Worm (Caenorhabditis elegans) whole organism, young adult: ENCODE data around the gene nifk-1.

Experiments used
- B0336.3 ChIP-seq: fragments of 200-800 bp; sonication (Bioruptor generic); IDR thresholded peaks from 2 replicates; pipeline ENCODE4 v1.3.6; 2022; ENCODE audit warnings: missing genetic modification characterization, missing compliant biosample characterization
- F37B4.10 ChIP-seq: fragments of 200-800 bp; sonication (Bioruptor generic); IDR thresholded peaks from 2 replicates; pipeline ENCODE4 v1.3.6; 2022; ENCODE audit warnings: missing genetic modification characterization, missing compliant biosample characterization
- ama-1 ChIP-seq, 3 experiments: fragments of 150-350 bp in 1 of 3; sonication (generic microtip) in 2 of 3; optimal IDR thresholded peaks; 2 replicates each; lab custom pipeline; 2014 to 2018; ENCODE audit warnings: missing biosample characterization in 2 of 3, missing genetic modification characterization in 2 of 3, missing genetic modification reagents in 2 of 3
- efl-1 ChIP-seq: fragments of 150-350 bp; optimal IDR thresholded peaks from 2 replicates; lab custom pipeline; 2014; ENCODE audit warnings: missing biosample characterization, missing genetic modification reagents, missing genetic modification characterization
- ekl-4 ChIP-seq: fragments of 200-800 bp; sonication (Bioruptor generic); IDR thresholded peaks from 2 replicates; pipeline ENCODE4 v1.3.6; 2022; ENCODE audit warnings: missing genetic modification reagents, missing genetic modification characterization, missing compliant biosample characterization
- nfyb-1 ChIP-seq: fragments of 200-800 bp; sonication (Bioruptor generic); IDR thresholded peaks from 2 replicates; pipeline ENCODE4 v1.3.6; 2022; ENCODE audit warnings: missing genetic modification reagents, missing genetic modification characterization, missing compliant biosample characterization
- sdz-38 ChIP-seq: sonication (generic microtip); optimal IDR thresholded peaks from 2 replicates; lab custom pipeline; 2016; ENCODE audit warnings: missing genotype, missing genetic modification characterization, missing compliant biosample characterization
- snpc-1.3 ChIP-seq: sonication (generic microtip); optimal IDR thresholded peaks from 2 replicates; lab custom pipeline; 2017; ENCODE audit warnings: missing genetic modification characterization, mild to moderate bottlenecking, missing compliant biosample characterization, antibody characterized with exemption, moderate library complexity, missing genotype, missing genetic modification reagents; ENCODE audit not compliant: insufficient read depth
- ztf-26 ChIP-seq: sonication (generic microtip); optimal IDR thresholded peaks from 2 replicates; lab custom pipeline; 2017; ENCODE audit warnings: missing genetic modification characterization, missing compliant biosample characterization

ce11 chrIII:4659426-4659825, 33.7 kb downstream of the nifk-1 start:
- TF ChIP-seq F37B4.10 (GFP tag; lab: Robert Waterston, UW), result no peak
- TF ChIP-seq ama-1 (optimal IDR thresholded peaks at IDR 0.05; lab: Kevin White, UChicago), result no peak
- no peak for TF ChIP-seq ama-1 (GFP tag; optimal IDR thresholded peaks at IDR 0.05; lab: Kevin White, UChicago)
- no peak for TF ChIP-seq snpc-1.3
- no peak for TF ChIP-seq ekl-4 (GFP tag; lab: Robert Waterston, UW)
- no peak for TF ChIP-seq efl-1 (GFP tag; lab: Kevin White, UChicago)
- TF ChIP-seq B0336.3, result no peak
- no peak for TF ChIP-seq sdz-38 (tag; lab: Kevin White, UChicago)
- no peak for TF ChIP-seq nfyb-1
- TF ChIP-seq ztf-26 (tag; lab: Kevin White, UChicago), result no peak
